Worm (Caenorhabditis elegans): ENCODE results near the gene sdz-19.

DNA sequence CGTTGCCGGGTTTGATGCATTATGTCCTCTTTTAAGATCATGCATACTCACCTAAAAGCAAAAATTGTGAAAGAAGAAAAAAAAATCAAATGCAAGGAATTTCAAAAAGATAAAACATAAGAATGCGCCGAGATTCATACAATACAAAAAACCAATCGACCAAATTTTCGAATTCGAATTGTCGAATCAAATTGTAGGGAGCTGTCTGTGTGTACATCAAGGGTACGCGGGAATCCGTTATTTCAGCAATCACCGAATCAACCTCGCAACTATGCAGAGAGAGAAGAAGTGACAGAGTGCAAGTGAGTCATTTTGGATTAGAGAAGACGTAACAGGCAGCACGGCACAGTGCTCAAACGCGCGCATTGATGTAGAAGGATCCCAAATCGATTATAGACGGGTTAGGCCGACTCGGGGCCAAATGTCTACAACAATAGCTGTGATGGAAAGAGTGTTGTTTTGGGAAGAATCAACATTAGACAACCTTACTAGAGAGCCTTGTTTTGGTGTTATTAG lies at the start of gene sdz-19:
- TF ChIP-seq unc-55 (GFP tag; optimal IDR thresholded peaks at IDR 0.05) (no peak), zip-5 (tag; optimal IDR thresholded peaks at IDR 0.05) (no peak), hlh-8 (tag; optimal IDR thresholded peaks at IDR 0.05) (no peak), rnt-1 (tag; optimal IDR thresholded peaks at IDR 0.05) (no peak), tbx-2 (tag; optimal IDR thresholded peaks at IDR 0.05) (no peak), npax-4 (tag; optimal IDR thresholded peaks at IDR 0.05) (no peak), madf-2 (tag; optimal IDR thresholded peaks at IDR 0.05) (no peak), ets-4 (tag; optimal IDR thresholded peaks at IDR 0.05) (no peak), pax-1 (tag; optimal IDR thresholded peaks at IDR 0.05) (no peak), ceh-18 (tag; optimal IDR thresholded peaks at IDR 0.05) (no peak), dve-1 (tag; optimal IDR thresholded peaks at IDR 0.05) (no peak), syd-9 (tag; optimal IDR thresholded peaks at IDR 0.05) (no peak), pha-4 (tag; optimal IDR thresholded peaks at IDR 0.05) (no peak)
